Fruit fly (Drosophila melanogaster): ENCODE data around the gene Nuf2.

dm6 chr2L:7110318-7110717 lies 44.7 kb upstream of the Nuf2 start:
- no peak for TF ChIP-seq tin (GFP tag; optimal IDR thresholded peaks at IDR 0.05)
- TF ChIP-seq MESR4 (GFP tag; optimal IDR thresholded peaks at IDR 0.05), result no peak
- no peak for TF ChIP-seq Fer1 (GFP tag; optimal IDR thresholded peaks at IDR 0.05)
- no peak for TF ChIP-seq Hr39 (optimal IDR thresholded peaks at IDR 0.05)
- TF ChIP-seq run (tag; optimal IDR thresholded peaks at IDR 0.05), result no peak
- TF ChIP-seq CG10565 (GFP tag; optimal IDR thresholded peaks at IDR 0.05), result no peak
- TF ChIP-seq BtbVII (GFP tag; optimal IDR thresholded peaks at IDR 0.05), result no peak

Data from whole organism, embryonic.